Fruit fly (Drosophila melanogaster) whole organism, adult: ENCODE results near the gene CG32712.

Experiments used
- CG11617 ChIP-seq: fragments of 200-800 bp; sonication (Bioruptor generic); optimal IDR thresholded peaks from 2 replicates; lab custom pipeline; 2017; ENCODE audit warnings: mild to moderate bottlenecking, missing biosample characterization, missing genetic modification reagents, missing genetic modification characterization
- CG12768 ChIP-seq: fragments of 200-800 bp; sonication (Bioruptor generic); optimal IDR thresholded peaks from 2 replicates; lab custom pipeline; 2017; ENCODE audit warnings: missing biosample characterization, missing genetic modification characterization, mild to moderate bottlenecking, moderate library complexity, missing genetic modification reagents
- CG1620 ChIP-seq: fragments of 200-800 bp; sonication (Bioruptor generic); optimal IDR thresholded peaks from 2 replicates; lab custom pipeline; 2016; ENCODE audit warnings: missing biosample characterization, missing genetic modification characterization
- CG7101 ChIP-seq: fragments of 200-800 bp; sonication (Bioruptor generic); optimal IDR thresholded peaks from 2 replicates; lab custom pipeline; 2018; ENCODE audit warnings: missing biosample characterization, mild to moderate bottlenecking, missing genetic modification characterization, moderate library complexity
- Clk ChIP-seq: fragments of 200-800 bp; sonication (Bioruptor generic); optimal IDR thresholded peaks from 2 replicates; lab custom pipeline; 2017; ENCODE audit warnings: missing biosample characterization, missing genetic modification characterization
- Hr96 ChIP-seq: fragments of 200-800 bp; sonication (Bioruptor generic); optimal IDR thresholded peaks from 2 replicates; lab custom pipeline; 2016; ENCODE audit warnings: missing biosample characterization, missing genetic modification characterization
- Mnt ChIP-seq: fragments of 200-800 bp; sonication (Bioruptor generic); optimal IDR thresholded peaks from 2 replicates; lab custom pipeline; 2016; ENCODE audit warnings: missing biosample characterization, mild to moderate bottlenecking, missing genetic modification characterization
- kay ChIP-seq: fragments of 200-800 bp; sonication (Bioruptor generic); peaks from one replicate; lab custom pipeline; 2016; ENCODE audit warnings: missing biosample characterization, missing genetic modification characterization, borderline replicate concordance
- toe ChIP-seq: fragments of 200-800 bp; sonication (Bioruptor generic); optimal IDR thresholded peaks from 2 replicates; lab custom pipeline; 2016; ENCODE audit warnings: missing biosample characterization, missing genetic modification characterization

dm6 chrX:8442161-8442560 lies 8.6 kb upstream of the CG32712 start, which contains the start of gene CG12123:
- TF ChIP-seq CG12768 (GFP tag; lab: Kevin White, UChicago) (no peak), CG11617 (GFP tag; lab: Kevin White, UChicago) (no peak), toe (GFP tag; lab: Kevin White, UChicago) (no peak), kay (no peak), Mnt (no peak), Hr96 (GFP tag; lab: Kevin White, UChicago) (no peak), CG1620 (no peak), Clk (GFP tag; lab: Kevin White, UChicago) (no peak), CG7101 (no peak)
